Fruit fly (Drosophila melanogaster) whole organism, prepupa: ENCODE results near the gene nmd.

ENCODE experiments used
- Blimp-1 ChIP-seq: fragments of 200-800 bp; sonication (Bioruptor generic); optimal IDR thresholded peaks from 3 replicates; lab custom pipeline; 2017; ENCODE audit warnings: missing biosample characterization, missing genetic modification characterization, mild to moderate bottlenecking, moderate library complexity, missing genetic modification reagents
- CG10669 ChIP-seq: fragments of 200-800 bp; sonication (Bioruptor generic); optimal IDR thresholded peaks from 3 replicates; lab custom pipeline; 2018; ENCODE audit warnings: missing biosample characterization, mild to moderate bottlenecking, missing genetic modification characterization, moderate library complexity
- CG11294 ChIP-seq: fragments of 200-800 bp; sonication (Bioruptor generic); IDR thresholded peaks from 2 replicates; pipeline ENCODE4 v1.3.6; 2022; ENCODE audit warnings: missing biosample characterization, missing genetic modification characterization
- CG11762 ChIP-seq: fragments of 200-800 bp; sonication (Bioruptor generic); optimal IDR thresholded peaks from 3 replicates; lab custom pipeline; 2016; ENCODE audit warnings: missing biosample characterization, missing genetic modification characterization; ENCODE audit not compliant: insufficient read depth
- CG11902 ChIP-seq: fragments of 200-800 bp; sonication (Bioruptor generic); optimal IDR thresholded peaks from 3 replicates; lab custom pipeline; 2016; ENCODE audit warnings: missing biosample characterization, missing genetic modification characterization
- CG1621 ChIP-seq: fragments of 200-800 bp; sonication (Bioruptor generic); optimal IDR thresholded peaks from 3 replicates; lab custom pipeline; 2018; ENCODE audit warnings: missing biosample characterization, mild to moderate bottlenecking, missing genetic modification characterization
- CG16779 ChIP-seq: fragments of 200-800 bp; sonication (Bioruptor generic); optimal IDR thresholded peaks from 3 replicates; lab custom pipeline; 2017; ENCODE audit warnings: missing biosample characterization, mild to moderate bottlenecking, missing genetic modification characterization
- CG34406 ChIP-seq: fragments of 200-800 bp; sonication (Bioruptor generic); optimal IDR thresholded peaks from 3 replicates; lab custom pipeline; 2016; ENCODE audit warnings: missing biosample characterization, missing genetic modification characterization
- CG3919 ChIP-seq: fragments of 200-800 bp; sonication (Bioruptor generic); optimal IDR thresholded peaks from 3 replicates; lab custom pipeline; 2016; ENCODE audit warnings: missing biosample characterization, missing genetic modification characterization
- CG6163 ChIP-seq: fragments of 200-800 bp; sonication (Bioruptor generic); IDR thresholded peaks from 3 replicates; pipeline ENCODE4 v1.3.6; 2022; ENCODE audit warnings: missing biosample characterization, missing genetic modification characterization
- CG6792 ChIP-seq: fragments of 200-800 bp; sonication (Bioruptor generic); optimal IDR thresholded peaks from 3 replicates; lab custom pipeline; 2016; ENCODE audit warnings: missing biosample characterization, missing genetic modification characterization
- CG6854 ChIP-seq: fragments of 200-800 bp; sonication (Bioruptor generic); optimal IDR thresholded peaks from 2 replicates; lab custom pipeline; 2017; ENCODE audit warnings: missing biosample characterization, mild to moderate bottlenecking, missing genetic modification characterization
- CG9139 ChIP-seq: fragments of 200-800 bp; sonication (Bioruptor generic); optimal IDR thresholded peaks from 3 replicates; lab custom pipeline; 2017; ENCODE audit warnings: missing biosample characterization, mild to moderate bottlenecking, missing genetic modification characterization
- Eip75B ChIP-seq: fragments of 200-800 bp; sonication (Bioruptor generic); optimal IDR thresholded peaks from 3 replicates; lab custom pipeline; 2016; ENCODE audit warnings: missing biosample characterization, missing genetic modification characterization
- Eip78C ChIP-seq: fragments of 200-800 bp; sonication (Bioruptor generic); peaks from one replicate; lab custom pipeline; 2016; ENCODE audit warnings: missing biosample characterization, missing genetic modification characterization
- Eip93F ChIP-seq: fragments of 200-800 bp; sonication (Bioruptor generic); optimal IDR thresholded peaks from 2 replicates; lab custom pipeline; 2016; ENCODE audit warnings: missing biosample characterization, mild to moderate bottlenecking, missing genetic modification characterization
- Ets96B ChIP-seq: fragments of 200-800 bp; optimal IDR thresholded peaks from 2 replicates; lab custom pipeline; 2019; ENCODE audit warnings: missing biosample characterization, mild to moderate bottlenecking, missing genetic modification characterization, moderate library complexity
- Hr39 ChIP-seq: fragments of 200-800 bp; sonication (Bioruptor generic); optimal IDR thresholded peaks from 2 replicates; lab custom pipeline; 2016; ENCODE audit warnings: missing biosample characterization, missing genetic modification characterization
- Smox ChIP-seq: fragments of 200-800 bp; sonication (Bioruptor generic); optimal IDR thresholded peaks from 3 replicates; lab custom pipeline; 2016; ENCODE audit warnings: missing biosample characterization, missing genetic modification characterization
- Sox14 ChIP-seq: fragments of 200-800 bp; sonication (Bioruptor generic); optimal IDR thresholded peaks from 3 replicates; lab custom pipeline; 2016; ENCODE audit warnings: missing biosample characterization, missing genetic modification characterization
- acj6 ChIP-seq: fragments of 200-800 bp; sonication (Bioruptor generic); optimal IDR thresholded peaks from 3 replicates; lab custom pipeline; 2016; ENCODE audit warnings: missing biosample characterization, missing genetic modification characterization
- eg ChIP-seq: fragments of 200-800 bp; sonication (Bioruptor generic); IDR thresholded peaks from 3 replicates; pipeline ENCODE4 v1.3.6; 2022; ENCODE audit warnings: missing biosample characterization, missing genetic modification characterization
- esn ChIP-seq: fragments of 200-800 bp; sonication (Bioruptor generic); optimal IDR thresholded peaks from 2 replicates; lab custom pipeline; 2016; ENCODE audit warnings: missing biosample characterization, mild to moderate bottlenecking, missing genetic modification characterization, moderate library complexity
- fd85E ChIP-seq: fragments of 200-800 bp; sonication (Bioruptor generic); optimal IDR thresholded peaks from 3 replicates; lab custom pipeline; 2016; ENCODE audit warnings: missing biosample characterization, missing genetic modification characterization
- fkh ChIP-seq: fragments of 200-800 bp; sonication (Bioruptor generic); optimal IDR thresholded peaks from 3 replicates; lab custom pipeline; 2017; ENCODE audit warnings: missing biosample characterization, mild to moderate bottlenecking, missing genetic modification characterization, moderate library complexity
- net ChIP-seq: fragments of 200-800 bp; sonication (Bioruptor generic); optimal IDR thresholded peaks from 3 replicates; lab custom pipeline; 2016; ENCODE audit warnings: missing biosample characterization, missing genetic modification characterization
- pdm3 ChIP-seq: fragments of 200-800 bp; sonication (Bioruptor generic); optimal IDR thresholded peaks from 3 replicates; lab custom pipeline; 2016; ENCODE audit warnings: missing biosample characterization, missing genetic modification characterization
- spab ChIP-seq: fragments of 200-800 bp; sonication (Bioruptor generic); optimal IDR thresholded peaks from 2 replicates; lab custom pipeline; 2017; ENCODE audit warnings: missing biosample characterization, mild to moderate bottlenecking, missing genetic modification characterization, missing genetic modification reagents
- ss ChIP-seq, 2 experiments: fragments of 200-800 bp; sonication (Bioruptor generic); optimal IDR thresholded peaks; 2 replicates in 1 of 2; 3 replicates in 1 of 2; lab custom pipeline; 2017 to 2018; ENCODE audit warnings: mild to moderate bottlenecking in 2 of 2, missing biosample characterization in 2 of 2, missing genetic modification characterization in 2 of 2, moderate library complexity in 1 of 2
- svp ChIP-seq: fragments of 200-800 bp; sonication (Bioruptor generic); peaks from one replicate; lab custom pipeline; 2016; ENCODE audit warnings: missing biosample characterization, missing genetic modification characterization
- topi ChIP-seq: fragments of 200-800 bp; sonication (Bioruptor generic); optimal IDR thresholded peaks from 3 replicates; lab custom pipeline; 2016; ENCODE audit warnings: missing biosample characterization, missing genetic modification characterization

The nmd gene

dm6 chr2L:10266511-10266910 is 37.2 kb downstream of the nmd start, which contains the start of gene CG4953:
Gene CG4953, plus strand, starts transcription at chr2L:10266703.
- TF ChIP-seq CG10669 (GFP tag; lab: Kevin White, UChicago), result no peak
- peak; percentile 78 for TF ChIP-seq fkh (GFP tag; lab: Kevin White, UChicago)

dm6 chr2L:10265129-10265528 is 38.6 kb downstream of the nmd start, which contains the start of gene Mob3:
Gene Mob3, plus strand, starts transcription at chr2L:10265336.
- TF ChIP-seq CG34406 (GFP tag; lab: Kevin White, UChicago) (no peak), Hr39 (no peak), fkh (GFP tag; lab: Kevin White, UChicago) (peak; percentile 43), esn (GFP tag; lab: Kevin White, UChicago) (peak; percentile 30)

- TF ChIP-seq Eip78C (GFP tag; lab: Kevin White, UChicago), result peak; percentile 43
- no peak for TF ChIP-seq CG11762 (GFP tag; lab: Kevin White, UChicago)
- TF ChIP-seq fkh (GFP tag; lab: Kevin White, UChicago), result peak; percentile 64
- no peak for TF ChIP-seq Hr39
- peak; percentile 31 for TF ChIP-seq Eip93F (GFP tag; lab: Kevin White, UChicago)
- no peak for TF ChIP-seq CG11294 (GFP tag; lab: Robert Waterston, UW)
- TF ChIP-seq net, result no peak
These were observed 39.7 kb downstream of the nmd start, which contains the start of gene REPTOR-BP for dm6 chr2L:10263830-10264634. Gene REPTOR-BP, plus strand, starts transcription at chr2L:10264125.

dm6 chr2L:10263343-10263744 is 40.4 kb downstream of the nmd start, which contains the start of gene Rsf1:
Gene Rsf1, minus strand, starts transcription at chr2L:10263554.
- no peak for TF ChIP-seq acj6 (GFP tag; lab: Kevin White, UChicago)
- no peak for TF ChIP-seq Smox (GFP tag; lab: Kevin White, UChicago)
- TF ChIP-seq fd85E (GFP tag; lab: Kevin White, UChicago), result no peak
- TF ChIP-seq Eip78C (GFP tag; lab: Kevin White, UChicago), result peak; percentile 18
- TF ChIP-seq svp (GFP tag; lab: Kevin White, UChicago), result no peak
- TF ChIP-seq CG11902, result no peak
- TF ChIP-seq pdm3 (GFP tag; lab: Kevin White, UChicago), result no peak

- TF ChIP-seq CG9139 (GFP tag; lab: Kevin White, UChicago), result no peak
- no peak for TF ChIP-seq topi (GFP tag; lab: Kevin White, UChicago)
- TF ChIP-seq Blimp-1 (GFP tag; lab: Kevin White, UChicago), result no peak
- no peak for TF ChIP-seq CG6792 (GFP tag; lab: Kevin White, UChicago)
- TF ChIP-seq ss (GFP tag; optimal IDR thresholded peaks at IDR 0.05; lab: Kevin White, UChicago), result no peak
- TF ChIP-seq Ets96B (tag; lab: Kevin White, UChicago), result no peak
- TF ChIP-seq eg (GFP tag; lab: Robert Waterston, UW), result no peak
- no peak for TF ChIP-seq CG10669 (GFP tag; lab: Kevin White, UChicago)
- no peak for TF ChIP-seq Sox14 (GFP tag; lab: Kevin White, UChicago)
- TF ChIP-seq CG6163 (GFP tag; lab: Robert Waterston, UW), result no peak
- TF ChIP-seq esn (GFP tag; lab: Kevin White, UChicago), result no peak
- TF ChIP-seq spab, result no peak
- TF ChIP-seq CG1621, result no peak
- no peak for TF ChIP-seq CG3919 (GFP tag; lab: Kevin White, UChicago)
- no peak for TF ChIP-seq CG16779 (tag; lab: Kevin White, UChicago)
- no peak for TF ChIP-seq CG6854 (GFP tag; lab: Kevin White, UChicago)
- TF ChIP-seq Eip75B, result no peak
These were observed 42.0 kb downstream of the nmd start for dm6 chr2L:10261774-10262173.
